Worm (Caenorhabditis elegans) whole organism, L3 larva: Measurements from ENCODE around the gene srbc-13.
"Not testable (repeated sequence)": the region's sequence is repeated elsewhere in the genome, so short reads cannot be mapped to it uniquely, and the experiment has no call there.

Experiments
- R02D3.7 ChIP-seq: fragments of 150-350 bp; optimal IDR thresholded peaks from 2 replicates; lab custom pipeline; 2014; ENCODE audit warnings: missing biosample characterization, missing genetic modification characterization
- ama-1 ChIP-seq: fragments of 150-350 bp; optimal IDR thresholded peaks from 2 replicates; lab custom pipeline; 2018
- ceh-16 ChIP-seq: sonication (generic microtip); optimal IDR thresholded peaks from 2 replicates; lab custom pipeline; 2017; ENCODE audit warnings: missing biosample characterization, missing genetic modification characterization
- ceh-28 ChIP-seq: fragments of 150-350 bp; optimal IDR thresholded peaks from 2 replicates; lab custom pipeline; 2014; ENCODE audit warnings: missing biosample characterization, missing genetic modification reagents, missing genetic modification characterization
- ceh-82 ChIP-seq: fragments of 150-350 bp; optimal IDR thresholded peaks from 2 replicates; lab custom pipeline; 2014; ENCODE audit warnings: missing biosample characterization, missing genetic modification characterization
- ceh-9 ChIP-seq: sonication (generic microtip); optimal IDR thresholded peaks from 2 replicates; lab custom pipeline; 2018; ENCODE audit warnings: missing biosample characterization, missing genetic modification characterization
- daf-12 ChIP-seq: fragments of 150-350 bp; optimal IDR thresholded peaks from 2 replicates; lab custom pipeline; 2014; ENCODE audit warnings: missing biosample characterization, missing genetic modification reagents, missing genetic modification characterization
- egl-5 ChIP-seq: fragments of 150-350 bp; optimal IDR thresholded peaks from 2 replicates; lab custom pipeline; 2017; ENCODE audit warnings: missing biosample characterization, missing genetic modification reagents, missing genetic modification characterization, inconsistent platforms
- eor-1 ChIP-seq, 2 experiments: fragments of 150-350 bp; optimal IDR thresholded peaks; 2 replicates each; lab custom pipeline; 2014 to 2018; ENCODE audit warnings: missing biosample characterization in 2 of 2, missing genetic modification characterization in 2 of 2
- fkh-10 ChIP-seq: sonication (generic microtip); optimal IDR thresholded peaks from 2 replicates; lab custom pipeline; 2017; ENCODE audit warnings: missing biosample characterization, missing genetic modification reagents, missing genetic modification characterization
- fos-1 ChIP-seq: fragments of 150-350 bp; optimal IDR thresholded peaks from 2 replicates; lab custom pipeline; 2014; ENCODE audit warnings: missing biosample characterization, missing genetic modification characterization
- jun-1 ChIP-seq: fragments of 150-350 bp; optimal IDR thresholded peaks from 2 replicates; lab custom pipeline; 2014; ENCODE audit warnings: missing biosample characterization, missing genetic modification reagents, missing genetic modification characterization
- lin-15B ChIP-seq: fragments of 150-350 bp; optimal IDR thresholded peaks from 2 replicates; lab custom pipeline; 2014; ENCODE audit warnings: missing biosample characterization, missing genetic modification characterization
- lin-39 ChIP-seq: fragments of 150-350 bp; optimal IDR thresholded peaks from 2 replicates; lab custom pipeline; 2018; ENCODE audit warnings: missing biosample characterization, missing genetic modification reagents, missing genetic modification characterization
- lsy-12 ChIP-seq: sonication (generic microtip); optimal IDR thresholded peaks from 2 replicates; lab custom pipeline; 2016; ENCODE audit warnings: mild to moderate bottlenecking, missing genetic modification characterization, missing compliant biosample characterization
- mdl-1 ChIP-seq: fragments of 150-350 bp; optimal IDR thresholded peaks from 2 replicates; lab custom pipeline; 2014; ENCODE audit warnings: missing biosample characterization, missing genetic modification characterization
- mml-1 ChIP-seq: fragments of 150-350 bp; sonication (generic microtip); optimal IDR thresholded peaks from 3 replicates; lab custom pipeline; 2014; ENCODE audit warnings: missing biosample characterization, missing genetic modification characterization
- nfya-1 ChIP-seq: sonication (generic microtip); optimal IDR thresholded peaks from 2 replicates; lab custom pipeline; 2017; ENCODE audit warnings: missing genetic modification characterization, mild to moderate bottlenecking, missing compliant biosample characterization, antibody characterized with exemption, moderate library complexity; ENCODE audit not compliant: insufficient read depth
- nhr-237 ChIP-seq: fragments of 150-350 bp; optimal IDR thresholded peaks from 2 replicates; lab custom pipeline; 2014; ENCODE audit warnings: missing biosample characterization, missing genetic modification characterization
- nhr-25 ChIP-seq: sonication (generic microtip); optimal IDR thresholded peaks from 2 replicates; lab custom pipeline; 2017; ENCODE audit warnings: missing biosample characterization, missing genetic modification characterization
- nhr-28 ChIP-seq: fragments of 150-350 bp; optimal IDR thresholded peaks from 2 replicates; lab custom pipeline; 2014; ENCODE audit warnings: missing biosample characterization, missing genetic modification characterization
- nhr-43 ChIP-seq: sonication (generic microtip); optimal IDR thresholded peaks from 2 replicates; lab custom pipeline; 2016; ENCODE audit warnings: mild to moderate bottlenecking, missing genetic modification characterization, missing compliant biosample characterization; ENCODE audit not compliant: poor library complexity, severe bottlenecking
- sea-2 ChIP-seq: fragments of 150-350 bp; sonication (generic microtip); optimal IDR thresholded peaks from 4 replicates; lab custom pipeline; 2014; ENCODE audit warnings: missing biosample characterization, missing genetic modification reagents, missing genetic modification characterization
- tbx-2 ChIP-seq: sonication (generic microtip); optimal IDR thresholded peaks from 2 replicates; lab custom pipeline; 2016; ENCODE audit warnings: mild to moderate bottlenecking, missing genetic modification characterization, missing compliant biosample characterization
- unc-39 ChIP-seq: sonication (generic microtip); optimal IDR thresholded peaks from 4 replicates; lab custom pipeline; 2017; ENCODE audit warnings: missing biosample characterization, missing genetic modification characterization
- unc-62 ChIP-seq: fragments of 150-350 bp; sonication (generic microtip); optimal IDR thresholded peaks from 4 replicates; lab custom pipeline; 2014; ENCODE audit warnings: missing biosample characterization, missing genetic modification reagents, missing genetic modification characterization
- zag-1 ChIP-seq: fragments of 150-350 bp; optimal IDR thresholded peaks from 2 replicates; lab custom pipeline; 2014; ENCODE audit warnings: missing biosample characterization, missing genetic modification characterization
- ztf-4 ChIP-seq: fragments of 150-350 bp; optimal IDR thresholded peaks from 2 replicates; lab custom pipeline; 2014; ENCODE audit warnings: missing biosample characterization, missing genetic modification characterization

Gene srbc-13

ce11 chrV:814716-815115 lies 32.9 kb upstream of the srbc-13 start, which contains the start of gene R13D11.3:
R13D11.3 (plus strand) TSS chrV:815016.
- TF ChIP-seq jun-1 (no peak), ceh-82 (tag; lab: Kevin White, UChicago) (no peak), zag-1 (tag; lab: Kevin White, UChicago) (no peak), eor-1 (tag; optimal IDR thresholded peaks at IDR 0.05; lab: Kevin White, UChicago) (no peak), R02D3.7 (tag; lab: Kevin White, UChicago) (no peak), daf-12 (no peak), nhr-25 (no peak), ztf-4 (tag; lab: Kevin White, UChicago) (no peak)

- no peak for TF ChIP-seq sea-2 (GFP tag; lab: Kevin White, UChicago)
- no peak for TF ChIP-seq eor-1 (tag; optimal IDR thresholded peaks at IDR 0.05; lab: Kevin White, UChicago)
- no peak for TF ChIP-seq ama-1 (lab: Kevin White, UChicago)
- TF ChIP-seq nhr-43 (tag; lab: Kevin White, UChicago), result no peak
- TF ChIP-seq unc-62, result no peak
Observed at ce11 chrV:817182-817581, 30.4 kb upstream of the srbc-13 start, which contains the start of gene R13D11.1. R13D11.1 (plus strand) TSS chrV:817482.

DNA sequence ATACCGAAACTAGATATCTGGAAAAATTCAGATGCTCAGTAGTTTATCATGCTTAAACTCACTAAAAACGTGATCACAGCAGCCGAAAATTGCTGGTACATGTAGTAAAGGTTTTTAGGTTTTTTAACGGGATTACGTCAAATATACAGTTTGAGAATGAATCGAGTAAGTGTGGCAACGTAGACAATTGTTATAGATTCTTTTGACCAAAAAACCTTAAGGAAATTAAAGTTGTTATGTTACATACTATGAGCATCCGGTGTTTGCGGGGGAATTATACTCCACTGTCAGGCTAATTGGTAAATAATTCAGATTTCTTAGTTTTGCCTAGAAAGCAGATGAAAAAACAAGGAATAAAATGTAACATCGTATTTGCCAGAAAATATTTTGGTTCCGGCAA lies 27.0 kb upstream of the srbc-13 start, which contains the start of gene srx-32:
Gene srx-32 (minus strand): TSS at position 101 of the 400 bp plus-strand sequence.
- TF ChIP-seq egl-5; nhr-237 (tag; lab: Kevin White, UChicago); jun-1: not testable (repeated sequence)
- TF ChIP-seq, all 47 proteins: peak for 0; not testable (repeated sequence) for 47

DNA sequence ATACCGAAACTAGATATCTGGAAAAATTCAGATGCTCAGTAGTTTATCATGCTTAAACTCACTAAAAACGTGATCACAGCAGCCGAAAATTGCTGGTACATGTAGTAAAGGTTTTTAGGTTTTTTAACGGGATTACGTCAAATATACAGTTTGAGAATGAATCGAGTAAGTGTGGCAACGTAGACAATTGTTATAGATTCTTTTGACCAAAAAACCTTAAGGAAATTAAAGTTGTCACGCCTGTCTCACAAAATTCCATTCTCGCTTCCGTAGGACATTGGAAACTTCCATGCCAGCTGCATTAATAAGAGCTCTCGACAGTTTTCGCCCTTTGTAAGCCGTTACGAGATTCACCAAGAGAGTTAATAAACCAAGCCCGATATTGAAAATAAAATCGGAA lies 24.7 kb upstream of the srbc-13 start, which contains the start of gene srx-31:
Gene srx-31 (minus strand): TSS at position 101 of the 400 bp plus-strand sequence.
- TF ChIP-seq unc-39 (tag; lab: Kevin White, UChicago); unc-62; nfya-1 (tag; lab: Kevin White, UChicago): not testable (repeated sequence)
- TF ChIP-seq, all 47 proteins: peak for 0; not testable (repeated sequence) for 47

- no peak for TF ChIP-seq nhr-237 (tag; lab: Kevin White, UChicago)
- TF ChIP-seq lin-15B (tag; lab: Kevin White, UChicago), result no peak
- no peak for TF ChIP-seq nhr-43 (tag; lab: Kevin White, UChicago)
- no peak for TF ChIP-seq ceh-16 (tag; lab: Kevin White, UChicago)
- TF ChIP-seq fos-1 (tag; lab: Kevin White, UChicago), result no peak
- no peak for TF ChIP-seq ceh-28
Observed at ce11 chrV:826097-826496, 21.5 kb upstream of the srbc-13 start, which contains the start of gene F41H8.2. F41H8.2 (plus strand) TSS chrV:826397.

DNA sequence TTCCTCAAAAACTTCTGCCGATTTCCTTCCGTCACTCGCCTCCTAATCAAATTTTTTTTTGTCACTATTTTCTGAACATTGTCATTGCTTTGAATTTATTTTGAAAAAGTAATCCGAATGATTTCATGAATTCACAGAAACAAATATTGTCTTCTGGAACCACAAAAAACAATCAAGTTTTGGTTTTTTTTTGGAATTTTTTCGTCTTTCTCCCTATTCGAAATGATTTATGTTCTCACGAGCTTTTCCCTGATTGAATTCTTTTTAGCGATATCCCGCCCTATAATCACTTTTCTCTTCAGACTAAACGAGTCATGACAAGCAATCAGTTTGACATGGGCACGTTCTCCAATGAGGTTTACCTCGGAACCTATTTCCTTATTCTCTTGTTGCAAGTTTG lies 14.3 kb upstream of the srbc-13 start, which contains the start of gene F41H8.1:
Gene F41H8.1 (plus strand): TSS at position 301 of the 400 bp plus-strand sequence.
- no peak for TF ChIP-seq ceh-16 (tag; lab: Kevin White, UChicago)
- no peak for TF ChIP-seq nfya-1 (tag; lab: Kevin White, UChicago)
- no peak for TF ChIP-seq tbx-2 (tag; lab: Kevin White, UChicago)
- TF ChIP-seq lsy-12 (tag; lab: Kevin White, UChicago), result no peak
- no peak for TF ChIP-seq fkh-10 (GFP tag; lab: Kevin White, UChicago)
- no peak for TF ChIP-seq nhr-28 (tag; lab: Kevin White, UChicago)
- no peak for TF ChIP-seq ceh-9 (tag; lab: Kevin White, UChicago)
- no peak for TF ChIP-seq mdl-1
- TF ChIP-seq, all 47 proteins: peak for 0

- TF ChIP-seq lin-39 (tag; lab: Kevin White, UChicago); mml-1 (tag; lab: Kevin White, UChicago); mdl-1: not testable (repeated sequence)
Observed at ce11 chrV:838984-839471, 8.6 kb upstream of the srbc-13 start, which contains the start of the genes K09C6.7 and K09C6.10. K09C6.7 (minus strand) TSS chrV:839084. K09C6.10 (plus strand) TSS chrV:839421.
